Fruit fly (Drosophila melanogaster) whole organism, adult: ENCODE data around the gene CG13070.

ENCODE experiments used
- CG11617 ChIP-seq: fragments of 200-800 bp; sonication (Bioruptor generic); optimal IDR thresholded peaks from 2 replicates; lab custom pipeline; 2017; ENCODE audit warnings: mild to moderate bottlenecking, missing biosample characterization, missing genetic modification reagents, missing genetic modification characterization
- CG12768 ChIP-seq: fragments of 200-800 bp; sonication (Bioruptor generic); optimal IDR thresholded peaks from 2 replicates; lab custom pipeline; 2017; ENCODE audit warnings: missing biosample characterization, missing genetic modification characterization, mild to moderate bottlenecking, moderate library complexity, missing genetic modification reagents
- CG14711 ChIP-seq: fragments of 200-800 bp; sonication (Bioruptor generic); optimal IDR thresholded peaks from 2 replicates; lab custom pipeline; 2018; ENCODE audit warnings: missing biosample characterization, mild to moderate bottlenecking, missing genetic modification characterization, moderate library complexity
- CG1620 ChIP-seq: fragments of 200-800 bp; sonication (Bioruptor generic); optimal IDR thresholded peaks from 2 replicates; lab custom pipeline; 2016; ENCODE audit warnings: missing biosample characterization, missing genetic modification characterization
- CG33017 ChIP-seq: fragments of 200-800 bp; sonication (Bioruptor generic); optimal IDR thresholded peaks from 2 replicates; lab custom pipeline; 2018; ENCODE audit warnings: missing biosample characterization, mild to moderate bottlenecking, missing genetic modification characterization, moderate library complexity
- CG5204 ChIP-seq: fragments of 200-800 bp; sonication (Bioruptor generic); optimal IDR thresholded peaks from 2 replicates; lab custom pipeline; 2016; ENCODE audit warnings: missing biosample characterization, missing genetic modification characterization
- CG7045 ChIP-seq: fragments of 200-800 bp; sonication (Bioruptor generic); optimal IDR thresholded peaks from 2 replicates; lab custom pipeline; 2017; ENCODE audit warnings: missing biosample characterization, mild to moderate bottlenecking, missing genetic modification characterization
- CG7101 ChIP-seq: fragments of 200-800 bp; sonication (Bioruptor generic); optimal IDR thresholded peaks from 2 replicates; lab custom pipeline; 2018; ENCODE audit warnings: missing biosample characterization, mild to moderate bottlenecking, missing genetic modification characterization, moderate library complexity
- Clk ChIP-seq: fragments of 200-800 bp; sonication (Bioruptor generic); optimal IDR thresholded peaks from 2 replicates; lab custom pipeline; 2017; ENCODE audit warnings: missing biosample characterization, missing genetic modification characterization
- Crg-1 ChIP-seq: fragments of 200-800 bp; sonication (Bioruptor generic); optimal IDR thresholded peaks from 2 replicates; lab custom pipeline; 2016; ENCODE audit warnings: missing biosample characterization, missing genetic modification characterization
- Hr96 ChIP-seq: fragments of 200-800 bp; sonication (Bioruptor generic); optimal IDR thresholded peaks from 2 replicates; lab custom pipeline; 2016; ENCODE audit warnings: missing biosample characterization, missing genetic modification characterization
- Mnt ChIP-seq: fragments of 200-800 bp; sonication (Bioruptor generic); optimal IDR thresholded peaks from 2 replicates; lab custom pipeline; 2016; ENCODE audit warnings: missing biosample characterization, mild to moderate bottlenecking, missing genetic modification characterization
- bab1 ChIP-seq: fragments of 200-800 bp; sonication (Bioruptor generic); optimal IDR thresholded peaks from 3 replicates; lab custom pipeline; 2019; ENCODE audit warnings: missing biosample characterization, mild to moderate bottlenecking, missing genetic modification characterization, moderate library complexity
- cic ChIP-seq: fragments of 200-800 bp; sonication (Bioruptor generic); optimal IDR thresholded peaks from 2 replicates; lab custom pipeline; 2017; ENCODE audit warnings: missing biosample characterization, mild to moderate bottlenecking, missing genetic modification characterization, moderate library complexity
- cnc ChIP-seq, 2 experiments: fragments of >200 bp; optimal IDR thresholded peaks; 2 replicates each; lab custom pipeline; 2017
- kay ChIP-seq: fragments of 200-800 bp; sonication (Bioruptor generic); peaks from one replicate; lab custom pipeline; 2016; ENCODE audit warnings: missing biosample characterization, missing genetic modification characterization, borderline replicate concordance
- ovo ChIP-seq: fragments of 200-800 bp; sonication (Bioruptor generic); optimal IDR thresholded peaks from 2 replicates; lab custom pipeline; 2016; ENCODE audit warnings: missing biosample characterization, missing genetic modification characterization
- pad ChIP-seq: fragments of 200-800 bp; sonication (Bioruptor generic); optimal IDR thresholded peaks from 3 replicates; lab custom pipeline; 2017; ENCODE audit warnings: missing biosample characterization, missing genetic modification characterization, mild to moderate bottlenecking, moderate library complexity, missing genetic modification reagents
- tj ChIP-seq: fragments of 200-800 bp; sonication (Bioruptor generic); optimal IDR thresholded peaks from 3 replicates; lab custom pipeline; 2017; ENCODE audit warnings: missing biosample characterization, mild to moderate bottlenecking, missing genetic modification characterization, moderate library complexity
- toe ChIP-seq: fragments of 200-800 bp; sonication (Bioruptor generic); optimal IDR thresholded peaks from 2 replicates; lab custom pipeline; 2016; ENCODE audit warnings: missing biosample characterization, missing genetic modification characterization

The CG13070 gene

DNA sequence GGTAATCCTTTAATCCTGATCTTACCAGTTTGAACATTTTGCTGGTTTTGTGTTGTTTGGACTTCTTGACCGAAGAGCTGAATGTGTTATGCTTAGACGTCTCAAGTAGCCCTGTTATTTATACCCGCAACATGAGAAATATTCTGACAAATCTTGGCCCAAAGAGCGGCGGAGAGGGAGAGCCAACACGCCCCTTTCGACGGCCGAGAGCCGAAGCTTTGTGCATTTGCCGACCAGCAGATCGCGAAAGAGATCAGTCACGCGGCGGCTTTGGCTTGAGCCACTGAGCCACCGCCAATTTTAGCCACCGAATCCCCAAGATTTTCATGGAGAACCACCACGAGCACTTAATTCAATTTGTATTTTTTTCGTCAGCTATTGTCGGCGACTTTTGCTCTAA is 32.3 kb downstream of the CG13070 start, which contains the start of gene CG4962:
Gene CG4962 (minus strand): TSS at position 101 of the 400 bp plus-strand sequence.
- no peak for TF ChIP-seq Hr96 (GFP tag; lab: Kevin White, UChicago)
- no peak for TF ChIP-seq CG11617 (GFP tag; lab: Kevin White, UChicago)
- TF ChIP-seq Mnt, result no peak
- no peak for TF ChIP-seq pad (GFP tag; lab: Kevin White, UChicago)
- TF ChIP-seq CG12768 (GFP tag; lab: Kevin White, UChicago), result no peak
- no peak for TF ChIP-seq CG14711 (tag; lab: Kevin White, UChicago)
- TF ChIP-seq Clk (GFP tag; lab: Kevin White, UChicago), result no peak
- no peak for TF ChIP-seq tj (GFP tag; lab: Kevin White, UChicago)
- TF ChIP-seq CG33017 (tag; lab: Kevin White, UChicago), result no peak
- TF ChIP-seq ovo (GFP tag; lab: Kevin White, UChicago), result no peak
- TF ChIP-seq CG5204 (GFP tag; lab: Kevin White, UChicago), result no peak
- no peak for TF ChIP-seq Crg-1 (GFP tag; lab: Kevin White, UChicago)
- no peak for TF ChIP-seq CG7045 (GFP tag; lab: Kevin White, UChicago)
- no peak for TF ChIP-seq toe
- no peak for TF ChIP-seq CG1620 (GFP tag; lab: Kevin White, UChicago)

DNA sequence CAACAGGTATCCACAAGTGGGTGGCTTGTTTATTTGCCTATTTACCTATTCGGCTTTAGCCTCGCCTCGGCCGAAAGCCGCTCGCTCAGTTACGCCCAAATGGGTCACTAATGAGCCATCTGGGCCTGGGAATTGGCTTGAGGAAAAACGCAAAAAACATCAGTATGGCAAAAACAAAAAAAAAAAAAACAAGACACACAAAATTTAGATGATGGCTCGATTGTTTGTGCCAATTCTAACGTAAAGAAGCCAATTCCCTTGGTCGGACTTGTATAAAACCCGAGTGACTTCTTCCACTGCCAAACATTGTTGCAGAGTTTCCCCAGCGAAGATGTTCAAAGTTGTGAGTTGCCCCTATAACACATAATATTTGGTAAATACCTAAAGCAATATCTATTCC is 38.0 kb downstream of the CG13070 start, which contains the start of gene CG4982:
Gene CG4982 (plus strand): TSS at position 301 of the 400 bp plus-strand sequence.
- TF ChIP-seq Mnt (no peak), CG7045 (GFP tag; lab: Kevin White, UChicago) (no peak), CG33017 (tag; lab: Kevin White, UChicago) (no peak), cnc (optimal IDR thresholded peaks at IDR 0.05; lab: Kevin White, UChicago) (no peak), Hr96 (GFP tag; lab: Kevin White, UChicago) (no peak), CG1620 (GFP tag; lab: Kevin White, UChicago) (no peak), cic (GFP tag; lab: Kevin White, UChicago) (no peak), bab1 (GFP tag; lab: Kevin White, UChicago) (no peak), CG11617 (GFP tag; lab: Kevin White, UChicago) (no peak)

DNA sequence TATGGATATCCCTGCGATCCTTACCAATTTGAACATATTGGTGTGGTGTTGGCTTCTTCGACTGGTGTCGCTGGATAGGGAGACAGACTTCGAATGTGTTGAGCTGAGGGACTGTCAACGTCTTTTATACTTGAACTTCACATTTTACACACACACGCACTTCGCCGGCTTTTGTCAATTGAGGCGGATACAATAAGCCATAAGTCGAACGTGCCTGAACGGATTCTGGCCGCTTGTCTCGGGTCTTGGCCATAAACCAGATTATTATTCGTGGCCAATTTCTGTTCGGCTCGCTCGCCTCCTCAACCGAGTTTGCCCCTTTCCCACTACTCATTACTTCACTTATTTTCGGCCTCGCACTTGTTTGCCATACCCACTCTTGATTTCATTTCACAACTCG is 39.9 kb downstream of the CG13070 start, which contains the start of gene CG13044:
Gene CG13044 (minus strand): TSS at position 101 of the 400 bp plus-strand sequence.
- TF ChIP-seq CG12768 (GFP tag; lab: Kevin White, UChicago), result no peak
- TF ChIP-seq ovo (GFP tag; lab: Kevin White, UChicago), result no peak
- no peak for TF ChIP-seq Clk (GFP tag; lab: Kevin White, UChicago)
- TF ChIP-seq toe, result no peak

DNA sequence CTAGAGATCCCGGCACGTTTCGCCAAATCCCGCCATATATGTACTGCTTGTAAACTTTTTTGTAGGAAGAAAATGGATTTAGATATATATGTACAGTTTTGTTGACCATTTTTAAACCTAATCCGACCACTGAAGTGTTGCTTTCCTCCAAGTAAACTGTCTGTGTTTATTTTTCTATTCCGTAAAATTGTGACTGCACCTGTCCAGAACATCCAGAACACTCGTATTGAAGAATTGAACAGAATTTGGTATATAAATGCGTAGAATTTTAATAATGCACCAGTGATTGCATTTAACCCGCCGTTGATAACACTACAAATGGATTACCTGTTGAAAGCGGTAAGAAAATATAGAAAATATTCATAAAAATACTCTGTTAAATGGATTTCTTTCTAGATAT is 40.8 kb downstream of the CG13070 start, which contains the start of gene CG43249:
Gene CG43249 (plus strand): TSS at position 301 of the 400 bp plus-strand sequence.
- no peak for TF ChIP-seq CG33017 (tag; lab: Kevin White, UChicago)
- TF ChIP-seq ovo (GFP tag; lab: Kevin White, UChicago), result no peak
- TF ChIP-seq CG12768 (GFP tag; lab: Kevin White, UChicago), result no peak
- TF ChIP-seq Hr96 (GFP tag; lab: Kevin White, UChicago), result no peak
- no peak for TF ChIP-seq toe
- TF ChIP-seq CG5204 (GFP tag; lab: Kevin White, UChicago), result no peak
- TF ChIP-seq cnc (optimal IDR thresholded peaks at IDR 0.05; lab: Kevin White, UChicago), result no peak
- no peak for TF ChIP-seq CG7045 (GFP tag; lab: Kevin White, UChicago)
- no peak for TF ChIP-seq CG1620 (GFP tag; lab: Kevin White, UChicago)
- no peak for TF ChIP-seq cic (GFP tag; lab: Kevin White, UChicago)
- TF ChIP-seq CG14711 (tag; lab: Kevin White, UChicago), result no peak
- TF ChIP-seq Crg-1 (GFP tag; lab: Kevin White, UChicago), result no peak
- TF ChIP-seq Mnt, result no peak
- no peak for TF ChIP-seq pad (GFP tag; lab: Kevin White, UChicago)
- TF ChIP-seq bab1 (GFP tag; lab: Kevin White, UChicago), result no peak
- no peak for TF ChIP-seq CG11617 (GFP tag; lab: Kevin White, UChicago)
- TF ChIP-seq Clk (GFP tag; lab: Kevin White, UChicago), result no peak
- TF ChIP-seq kay (GFP tag; lab: Kevin White, UChicago), result no peak

DNA sequence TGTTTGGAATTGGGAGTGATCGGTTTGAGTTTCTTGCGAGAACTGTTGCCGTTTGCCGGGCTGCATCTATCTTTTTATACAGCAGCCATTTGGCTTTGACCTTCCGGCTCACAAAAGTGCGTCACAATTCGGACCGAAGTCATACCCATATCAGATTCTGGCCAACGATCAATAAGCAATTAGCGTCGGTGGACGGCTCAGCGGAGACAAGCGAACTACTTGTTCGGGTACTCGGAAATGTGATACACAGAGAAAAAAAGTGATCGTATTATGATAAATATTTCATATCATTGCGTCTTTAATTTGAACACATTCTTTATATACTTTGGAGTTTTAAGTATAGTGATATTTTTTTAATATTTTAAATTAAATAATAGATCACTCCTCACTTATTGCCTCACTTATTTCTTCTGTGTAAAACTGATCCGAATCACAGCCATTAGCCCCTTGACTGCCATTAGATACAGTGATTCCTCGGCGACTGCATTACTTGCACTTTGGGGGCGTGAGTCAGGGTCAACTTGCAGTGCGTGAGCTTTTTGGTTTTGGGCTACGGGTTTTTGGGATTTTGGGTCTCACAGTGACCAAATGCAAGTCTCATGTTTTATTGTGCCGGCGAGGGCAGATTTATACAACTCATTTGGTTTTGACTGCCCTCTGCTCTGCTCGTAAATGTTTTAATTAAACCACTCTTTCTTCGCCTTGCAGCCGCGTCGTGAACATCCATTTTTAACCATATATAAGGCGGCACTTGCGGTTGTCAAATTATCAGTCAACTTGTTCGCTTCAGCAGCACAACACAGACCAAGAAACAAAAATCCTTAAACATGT is 42.9 kb downstream of the CG13070 start, which contains the start of the genes CG13043 and CG13063:
Gene CG13043 (minus strand): TSS at position 51 of the 831 bp plus-strand sequence.
Gene CG13063 (plus strand): TSS at position 781 of the 831 bp plus-strand sequence.
- no peak for TF ChIP-seq CG7045 (GFP tag; lab: Kevin White, UChicago)
- no peak for TF ChIP-seq tj (GFP tag; lab: Kevin White, UChicago)
- no peak for TF ChIP-seq CG11617 (GFP tag; lab: Kevin White, UChicago)
- TF ChIP-seq Hr96 (GFP tag; lab: Kevin White, UChicago), result no peak
- TF ChIP-seq CG14711 (tag; lab: Kevin White, UChicago), result no peak
- no peak for TF ChIP-seq ovo (GFP tag; lab: Kevin White, UChicago)
- no peak for TF ChIP-seq Clk (GFP tag; lab: Kevin White, UChicago)
- no peak for TF ChIP-seq cnc (optimal IDR thresholded peaks at IDR 0.05; lab: Kevin White, UChicago)
- no peak for TF ChIP-seq Mnt
- TF ChIP-seq bab1 (GFP tag; lab: Kevin White, UChicago), result no peak
- TF ChIP-seq CG5204 (GFP tag; lab: Kevin White, UChicago), result no peak
- no peak for TF ChIP-seq CG12768 (GFP tag; lab: Kevin White, UChicago)
- no peak for TF ChIP-seq pad (GFP tag; lab: Kevin White, UChicago)
- TF ChIP-seq cic (GFP tag; lab: Kevin White, UChicago), result no peak
- no peak for TF ChIP-seq kay (GFP tag; lab: Kevin White, UChicago)
- TF ChIP-seq Crg-1 (GFP tag; lab: Kevin White, UChicago), result no peak
- no peak for TF ChIP-seq CG7101
- TF ChIP-seq CG1620 (GFP tag; lab: Kevin White, UChicago), result no peak
